Fruit fly (Drosophila melanogaster) whole organism, embryonic: ENCODE measurements around the gene pyd.

Experiments used
- CG10267 ChIP-seq: fragments of 200-800 bp; sonication (Bioruptor generic); optimal IDR thresholded peaks from 2 replicates; lab custom pipeline; 2018; ENCODE audit warnings: missing biosample characterization, mild to moderate bottlenecking, missing genetic modification characterization, moderate library complexity
- CG3407 ChIP-seq: fragments of 200-800 bp; sonication (Bioruptor generic); optimal IDR thresholded peaks from 2 replicates; lab custom pipeline; 2018; ENCODE audit warnings: missing biosample characterization, mild to moderate bottlenecking, missing genetic modification characterization
- Hr3 ChIP-seq: fragments of 200-800 bp; sonication (Bioruptor generic); optimal IDR thresholded peaks from 3 replicates; lab custom pipeline; 2016; ENCODE audit warnings: missing biosample characterization, missing genetic modification characterization
- Taf1 ChIP-seq: fragments of 200-800 bp; sonication (Bioruptor generic); IDR thresholded peaks from 2 replicates; pipeline ENCODE4 v1.3.6; 2022; ENCODE audit warnings: missing biosample characterization, missing genetic modification characterization
- dmrt99B ChIP-seq: fragments of 200-800 bp; sonication (Bioruptor generic); optimal IDR thresholded peaks from 2 replicates; lab custom pipeline; 2018; ENCODE audit warnings: missing biosample characterization, mild to moderate bottlenecking, missing genetic modification characterization, moderate library complexity
- gsb-n ChIP-seq: fragments of 200-800 bp; sonication (Bioruptor generic); optimal IDR thresholded peaks from 3 replicates; lab custom pipeline; 2018; ENCODE audit warnings: missing biosample characterization, mild to moderate bottlenecking, missing genetic modification characterization
- insv ChIP-seq, 2 experiments: fragments of 200-800 bp; sonication (Bioruptor generic); optimal IDR thresholded peaks; 3 replicates each; lab custom pipeline; 2016 to 2018; ENCODE audit warnings: missing biosample characterization in 2 of 2, missing genetic modification characterization in 2 of 2
- pros ChIP-seq: fragments of 200-800 bp; sonication (Bioruptor generic); optimal IDR thresholded peaks from 3 replicates; lab custom pipeline; 2019; ENCODE audit warnings: missing biosample characterization, mild to moderate bottlenecking, missing genetic modification characterization, moderate library complexity
- wek ChIP-seq: fragments of 200-800 bp; sonication (Bioruptor generic); optimal IDR thresholded peaks from 3 replicates; lab custom pipeline; 2018; ENCODE audit warnings: missing biosample characterization, mild to moderate bottlenecking, missing genetic modification characterization, moderate library complexity

dm6 chr3R:8891675-8892074 lies 40.0 kb downstream of the pyd start:
- TF ChIP-seq Hr3 (GFP tag; lab: Kevin White, UChicago): no peak
- TF ChIP-seq insv (GFP tag; optimal IDR thresholded peaks at IDR 0.05; lab: Kevin White, UChicago): no peak
- no peak for TF ChIP-seq pros (GFP tag; lab: Kevin White, UChicago)
- no peak for TF ChIP-seq gsb-n
- no peak for TF ChIP-seq CG10267 (tag; lab: Kevin White, UChicago)
- TF ChIP-seq wek: no peak
- no peak for TF ChIP-seq CG3407 (GFP tag; lab: Kevin White, UChicago)
- TF ChIP-seq Taf1 (GFP tag; lab: Robert Waterston, UW): no peak
- TF ChIP-seq dmrt99B (tag; lab: Kevin White, UChicago): no peak
